Fruit fly (Drosophila melanogaster) whole organism, embryonic: Measurements from ENCODE around the gene Tcs6.

ENCODE experiments used
- B-H2 ChIP-seq: fragments of 200-800 bp; sonication (Bioruptor generic); optimal IDR thresholded peaks from 2 replicates; lab custom pipeline; 2018; ENCODE audit warnings: missing biosample characterization, mild to moderate bottlenecking, missing genetic modification characterization
- CG10267 ChIP-seq: fragments of 200-800 bp; sonication (Bioruptor generic); optimal IDR thresholded peaks from 2 replicates; lab custom pipeline; 2018; ENCODE audit warnings: missing biosample characterization, mild to moderate bottlenecking, missing genetic modification characterization, moderate library complexity
- CG10543 ChIP-seq: fragments of 200-800 bp; sonication (Bioruptor generic); optimal IDR thresholded peaks from 3 replicates; lab custom pipeline; 2017; ENCODE audit warnings: missing biosample characterization, mild to moderate bottlenecking, missing genetic modification characterization, moderate library complexity
- CG11723 ChIP-seq: fragments of 200-800 bp; sonication (Bioruptor generic); optimal IDR thresholded peaks from 2 replicates; lab custom pipeline; 2017; ENCODE audit warnings: missing biosample characterization, mild to moderate bottlenecking, missing genetic modification characterization
- CG12155 ChIP-seq: fragments of 200-800 bp; sonication (Bioruptor generic); optimal IDR thresholded peaks from 3 replicates; lab custom pipeline; 2016; ENCODE audit warnings: missing biosample characterization, missing genetic modification characterization
- CG13123 ChIP-seq: fragments of 200-800 bp; sonication (Bioruptor generic); optimal IDR thresholded peaks from 2 replicates; lab custom pipeline; 2016; ENCODE audit warnings: missing biosample characterization, missing genetic modification characterization
- CG1603 ChIP-seq: fragments of 200-800 bp; sonication (Bioruptor generic); optimal IDR thresholded peaks from 2 replicates; lab custom pipeline; 2019; ENCODE audit warnings: missing biosample characterization, mild to moderate bottlenecking, missing genetic modification characterization, moderate library complexity
- CG17385 ChIP-seq: fragments of 200-800 bp; sonication (Bioruptor generic); optimal IDR thresholded peaks from 3 replicates; lab custom pipeline; 2018; ENCODE audit warnings: missing biosample characterization, mild to moderate bottlenecking, missing genetic modification characterization
- CG17568 ChIP-seq: fragments of 200-800 bp; sonication (Bioruptor generic); optimal IDR thresholded peaks from 2 replicates; lab custom pipeline; 2018; ENCODE audit warnings: missing biosample characterization, mild to moderate bottlenecking, missing genetic modification characterization, moderate library complexity
- CG1832 ChIP-seq: fragments of 200-800 bp; sonication (Bioruptor generic); optimal IDR thresholded peaks from 2 replicates; lab custom pipeline; 2017; ENCODE audit warnings: missing biosample characterization, mild to moderate bottlenecking, missing genetic modification characterization, inconsistent platforms
- CG2712 ChIP-seq: fragments of 200-800 bp; optimal IDR thresholded peaks from 3 replicates; lab custom pipeline; 2019; ENCODE audit warnings: missing biosample characterization, mild to moderate bottlenecking, missing genetic modification characterization, moderate library complexity
- CG30403 ChIP-seq: fragments of 200-800 bp; sonication (Bioruptor generic); optimal IDR thresholded peaks from 3 replicates; lab custom pipeline; 2016; ENCODE audit warnings: missing biosample characterization, missing genetic modification characterization
- CG31388 ChIP-seq: fragments of 200-800 bp; sonication (Bioruptor generic); optimal IDR thresholded peaks from 2 replicates; lab custom pipeline; 2016; ENCODE audit warnings: missing biosample characterization, missing genetic modification characterization
- CG33213 ChIP-seq: fragments of 200-800 bp; sonication (Bioruptor generic); optimal IDR thresholded peaks from 3 replicates; lab custom pipeline; 2016; ENCODE audit warnings: missing biosample characterization, missing genetic modification characterization
- CG34422 ChIP-seq: fragments of 200-800 bp; sonication (Bioruptor generic); IDR thresholded peaks from 3 replicates; pipeline ENCODE4 v1.3.6; 2022; ENCODE audit warnings: missing biosample characterization, missing genetic modification characterization
- CG4617 ChIP-seq: fragments of 200-800 bp; sonication (Bioruptor generic); optimal IDR thresholded peaks from 3 replicates; lab custom pipeline; 2016; ENCODE audit warnings: missing biosample characterization, missing genetic modification characterization, borderline replicate concordance
- CG7372 ChIP-seq: fragments of 200-800 bp; sonication (Bioruptor generic); IDR thresholded peaks from 2 replicates; pipeline ENCODE4 v1.3.6; 2022; ENCODE audit warnings: missing biosample characterization, missing genetic modification characterization
- CG7556 ChIP-seq: fragments of 200-800 bp; sonication (Bioruptor generic); optimal IDR thresholded peaks from 2 replicates; lab custom pipeline; 2017; ENCODE audit warnings: missing biosample characterization, mild to moderate bottlenecking, missing genetic modification characterization
- CG8281 ChIP-seq: fragments of 200-800 bp; sonication (Bioruptor generic); optimal IDR thresholded peaks from 2 replicates; lab custom pipeline; 2018; ENCODE audit warnings: missing biosample characterization, mild to moderate bottlenecking, missing genetic modification characterization, moderate library complexity
- CG8765 ChIP-seq: fragments of 200-800 bp; sonication (Bioruptor generic); IDR thresholded peaks from 2 replicates; pipeline ENCODE4 v1.3.6; 2022; ENCODE audit warnings: missing biosample characterization, missing genetic modification characterization
- CHES-1-like ChIP-seq: fragments of 200-800 bp; sonication (Bioruptor generic); optimal IDR thresholded peaks from 2 replicates; lab custom pipeline; 2016; ENCODE audit warnings: missing biosample characterization, missing genetic modification characterization
- Dp ChIP-seq: fragments of 200-800 bp; sonication (Bioruptor generic); optimal IDR thresholded peaks from 2 replicates; lab custom pipeline; 2018; ENCODE audit warnings: missing biosample characterization, mild to moderate bottlenecking, missing genetic modification characterization, moderate library complexity
- E2f2 ChIP-seq: fragments of 200-800 bp; sonication (Bioruptor generic); IDR thresholded peaks from 2 replicates; pipeline ENCODE4 v1.3.6; 2022; ENCODE audit warnings: missing biosample characterization, missing genetic modification characterization
- Elba2 ChIP-seq: fragments of 200-800 bp; sonication (Bioruptor generic); optimal IDR thresholded peaks from 3 replicates; lab custom pipeline; 2016; ENCODE audit warnings: missing biosample characterization, missing genetic modification characterization
- Ets65A ChIP-seq: fragments of 200-800 bp; sonication (Bioruptor generic); peaks from one replicate; lab custom pipeline; 2016; ENCODE audit warnings: missing biosample characterization, missing genetic modification characterization
- Ets97D ChIP-seq: fragments of 200-800 bp; sonication (Bioruptor generic); optimal IDR thresholded peaks from 3 replicates; lab custom pipeline; 2016; ENCODE audit warnings: missing biosample characterization, missing genetic modification characterization
- HHEX ChIP-seq: fragments of 200-800 bp; sonication (Bioruptor generic); optimal IDR thresholded peaks from 3 replicates; lab custom pipeline; 2017; ENCODE audit warnings: missing biosample characterization, mild to moderate bottlenecking, missing genetic modification characterization, missing genetic modification reagents
- MBD-R2 ChIP-seq: fragments of 200-800 bp; sonication (Bioruptor generic); IDR thresholded peaks from 2 replicates; pipeline ENCODE4 v1.3.6; 2022; ENCODE audit warnings: missing biosample characterization, missing genetic modification characterization
- MESR4 ChIP-seq: fragments of 200-800 bp; sonication (Bioruptor generic); optimal IDR thresholded peaks from 2 replicates; lab custom pipeline; 2018; ENCODE audit warnings: missing biosample characterization, mild to moderate bottlenecking, missing genetic modification characterization, moderate library complexity
- Mes4 ChIP-seq: fragments of 200-800 bp; sonication (Bioruptor generic); optimal IDR thresholded peaks from 2 replicates; lab custom pipeline; 2016; ENCODE audit warnings: missing biosample characterization, missing genetic modification characterization
- Mrtf ChIP-seq: fragments of 200-800 bp; sonication (Bioruptor generic); IDR thresholded peaks from 3 replicates; pipeline ENCODE4 v1.3.6; 2022; ENCODE audit warnings: missing biosample characterization, missing genetic modification characterization
- NFAT ChIP-seq: fragments of 200-800 bp; sonication (Bioruptor generic); IDR thresholded peaks from 2 replicates; pipeline ENCODE4 v1.3.6; 2022; ENCODE audit warnings: missing biosample characterization, missing genetic modification characterization
- Nf-YB ChIP-seq: fragments of 200-800 bp; sonication (Bioruptor generic); optimal IDR thresholded peaks from 3 replicates; lab custom pipeline; 2019; ENCODE audit warnings: missing biosample characterization, mild to moderate bottlenecking, missing genetic modification characterization, moderate library complexity
- Nf-YC ChIP-seq: fragments of 200-800 bp; optimal IDR thresholded peaks from 3 replicates; lab custom pipeline; 2019; ENCODE audit warnings: missing biosample characterization, mild to moderate bottlenecking, missing genetic modification characterization, moderate library complexity
- Poxn ChIP-seq: fragments of 200-800 bp; sonication (Bioruptor generic); IDR thresholded peaks from 2 replicates; pipeline ENCODE4 v1.3.6; 2022; ENCODE audit warnings: missing biosample characterization, missing genetic modification characterization
- Sin3A ChIP-seq: fragments of >200 bp; optimal IDR thresholded peaks from 2 replicates; lab custom pipeline; 2018
- Sox102F ChIP-seq: fragments of 200-800 bp; sonication (Bioruptor generic); optimal IDR thresholded peaks from 2 replicates; lab custom pipeline; 2018; ENCODE audit warnings: missing biosample characterization, mild to moderate bottlenecking, missing genetic modification characterization, moderate library complexity
- Taf1 ChIP-seq: fragments of 200-800 bp; sonication (Bioruptor generic); IDR thresholded peaks from 2 replicates; pipeline ENCODE4 v1.3.6; 2022; ENCODE audit warnings: missing biosample characterization, missing genetic modification characterization
- ash1 ChIP-seq: fragments of 200-800 bp; sonication (Bioruptor generic); optimal IDR thresholded peaks from 2 replicates; lab custom pipeline; 2018; ENCODE audit warnings: missing biosample characterization, mild to moderate bottlenecking, missing genetic modification characterization
- bigmax ChIP-seq: fragments of 200-800 bp; sonication (Bioruptor generic); optimal IDR thresholded peaks from 2 replicates; lab custom pipeline; 2018; ENCODE audit warnings: missing biosample characterization, mild to moderate bottlenecking, missing genetic modification characterization
- crol ChIP-seq: fragments of 200-800 bp; sonication (Bioruptor generic); IDR thresholded peaks from 2 replicates; pipeline ENCODE4 v1.3.6; 2022; ENCODE audit warnings: missing biosample characterization, missing genetic modification characterization
- crp ChIP-seq, 2 experiments: fragments of 200-800 bp; sonication (Bioruptor generic); optimal IDR thresholded peaks; 2 replicates in 1 of 2; 3 replicates in 1 of 2; lab custom pipeline; 2017; ENCODE audit warnings: missing biosample characterization in 2 of 2, missing genetic modification characterization in 2 of 2, mild to moderate bottlenecking in 1 of 2, moderate library complexity in 1 of 2
- lbe ChIP-seq: fragments of 200-800 bp; sonication (Bioruptor generic); optimal IDR thresholded peaks from 2 replicates; lab custom pipeline; 2016; ENCODE audit warnings: missing biosample characterization, mild to moderate bottlenecking, missing genetic modification characterization
- luna ChIP-seq: fragments of 200-800 bp; sonication (Bioruptor generic); optimal IDR thresholded peaks from 2 replicates; lab custom pipeline; 2016; ENCODE audit warnings: missing biosample characterization, missing genetic modification characterization
- pzg ChIP-seq: fragments of 200-800 bp; sonication (Bioruptor generic); optimal IDR thresholded peaks from 3 replicates; lab custom pipeline; 2018; ENCODE audit warnings: missing biosample characterization, mild to moderate bottlenecking, missing genetic modification characterization, moderate library complexity
- ranshi ChIP-seq: fragments of 200-800 bp; sonication (Bioruptor generic); IDR thresholded peaks from 2 replicates; pipeline ENCODE4 v1.3.6; 2022; ENCODE audit warnings: missing biosample characterization, missing genetic modification characterization
- sd ChIP-seq: fragments of 200-800 bp; sonication (Bioruptor generic); optimal IDR thresholded peaks from 3 replicates; lab custom pipeline; 2018; ENCODE audit warnings: missing biosample characterization, mild to moderate bottlenecking, missing genetic modification characterization, moderate library complexity
- sens ChIP-seq: fragments of 200-800 bp; sonication (Bioruptor generic); peaks from one replicate; lab custom pipeline; 2016; ENCODE audit warnings: missing biosample characterization, missing genetic modification characterization
- stwl ChIP-seq: fragments of 200-800 bp; sonication (Bioruptor generic); optimal IDR thresholded peaks from 3 replicates; lab custom pipeline; 2018; ENCODE audit warnings: missing biosample characterization, mild to moderate bottlenecking, missing genetic modification characterization, moderate library complexity
- ttk ChIP-seq: fragments of 200-800 bp; sonication (Bioruptor generic); IDR thresholded peaks from 2 replicates; pipeline ENCODE4 v2.1.2; 2022; ENCODE audit warnings: missing biosample characterization, missing genetic modification characterization
- zen2 ChIP-seq: fragments of 200-800 bp; sonication (Bioruptor generic); IDR thresholded peaks from 3 replicates; pipeline ENCODE4 v1.3.6; 2022; ENCODE audit warnings: missing biosample characterization, missing genetic modification characterization; ENCODE audit not compliant: partially characterized antibody

Tcs6 gene

DNA sequence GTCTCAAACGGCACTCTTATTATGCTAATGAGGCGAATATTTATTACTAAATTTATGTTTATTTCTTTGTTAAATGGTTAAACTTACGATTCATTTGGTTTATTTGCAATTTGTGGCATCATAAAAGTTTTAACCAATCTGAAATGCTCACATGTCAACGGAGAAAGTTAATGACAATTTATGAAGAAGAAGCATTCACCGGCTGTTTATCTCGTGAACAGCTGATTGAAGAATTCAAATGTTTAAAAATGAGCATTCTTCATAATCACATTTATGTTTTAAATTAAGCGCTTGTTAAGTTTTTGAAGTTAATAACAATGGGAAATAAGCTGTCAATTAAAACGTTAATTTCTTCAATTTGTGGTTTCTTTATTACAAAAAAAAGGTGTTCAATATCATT lies at the start of gene Tcs6, which contains the start of gene PIG-P:
Gene Tcs6, minus strand, starts transcription at position 158 of the 400 bp plus-strand sequence.
Gene PIG-P, minus strand, starts transcription at position 158 of the 400 bp plus-strand sequence.
- TF ChIP-seq CG34422 (GFP tag; lab: Robert Waterston, UW): no peak; the same call in 2 of the 3 replicates
- TF ChIP-seq Ets97D (GFP tag; lab: Kevin White, UChicago): peak; percentile 41
- no peak for TF ChIP-seq NFAT (GFP tag; lab: Robert Waterston, UW)
- peak; percentile 56 to 90 for TF ChIP-seq crp (GFP tag; optimal IDR thresholded peaks at IDR 0.05; lab: Kevin White, UChicago)
- peak; percentile 88 for TF ChIP-seq sd
- peak; percentile 28; the same call in 1 of the 2 replicates for TF ChIP-seq MBD-R2 (GFP tag; lab: Robert Waterston, UW)
- peak; percentile 22 for TF ChIP-seq MESR4
- TF ChIP-seq E2f2 (GFP tag; lab: Robert Waterston, UW): peak; percentile 58
- TF ChIP-seq Dp (GFP tag; lab: Kevin White, UChicago): peak; percentile 53
- no peak for TF ChIP-seq CG12155 (GFP tag; lab: Kevin White, UChicago)
- TF ChIP-seq ash1: no peak
- TF ChIP-seq CG2712 (tag; lab: Kevin White, UChicago): no peak
- TF ChIP-seq sens: peak; percentile 26
- peak; percentile 16 for TF ChIP-seq Nf-YC (tag; lab: Kevin White, UChicago)
- no peak for TF ChIP-seq ttk (GFP tag; lab: Robert Waterston, UW)
- no peak for TF ChIP-seq CG30403 (GFP tag; lab: Kevin White, UChicago)
- no peak for TF ChIP-seq CG13123
- peak; percentile 95 for TF ChIP-seq CG17385 (GFP tag; lab: Kevin White, UChicago)
- peak; percentile 5 for TF ChIP-seq CG4617 (GFP tag; lab: Kevin White, UChicago)
- peak; percentile 28 for TF ChIP-seq CG1603 (tag; lab: Kevin White, UChicago)
- TF ChIP-seq CG7556 (GFP tag; lab: Kevin White, UChicago): no peak
- peak; percentile 41 for TF ChIP-seq pzg (GFP tag; lab: Kevin White, UChicago)
- peak; percentile 34 for TF ChIP-seq CG10267 (tag; lab: Kevin White, UChicago)
- peak; percentile 26 for TF ChIP-seq stwl (tag; lab: Kevin White, UChicago)
- TF ChIP-seq luna (GFP tag; lab: Kevin White, UChicago): no peak
- TF ChIP-seq lbe (GFP tag; lab: Kevin White, UChicago): peak; percentile 44
- peak; percentile 4 for TF ChIP-seq Nf-YB
- no peak for TF ChIP-seq B-H2 (GFP tag; lab: Kevin White, UChicago)
- TF ChIP-seq bigmax (GFP tag; lab: Kevin White, UChicago): peak; percentile 22
- no peak for TF ChIP-seq Mrtf (GFP tag; lab: Robert Waterston, UW)
- TF ChIP-seq ranshi: no peak
- no peak for TF ChIP-seq CG31388 (GFP tag; lab: Kevin White, UChicago)
- no peak for TF ChIP-seq Sin3A (lab: Kevin White, UChicago)
- TF ChIP-seq CG33213 (GFP tag; lab: Kevin White, UChicago): no peak
- TF ChIP-seq Mes4 (GFP tag; lab: Kevin White, UChicago): no peak
- TF ChIP-seq Sox102F (GFP tag; lab: Kevin White, UChicago): no peak
- TF ChIP-seq CHES-1-like (GFP tag; lab: Kevin White, UChicago): no peak
- TF ChIP-seq, all 482 proteins: peak for 18

DNA sequence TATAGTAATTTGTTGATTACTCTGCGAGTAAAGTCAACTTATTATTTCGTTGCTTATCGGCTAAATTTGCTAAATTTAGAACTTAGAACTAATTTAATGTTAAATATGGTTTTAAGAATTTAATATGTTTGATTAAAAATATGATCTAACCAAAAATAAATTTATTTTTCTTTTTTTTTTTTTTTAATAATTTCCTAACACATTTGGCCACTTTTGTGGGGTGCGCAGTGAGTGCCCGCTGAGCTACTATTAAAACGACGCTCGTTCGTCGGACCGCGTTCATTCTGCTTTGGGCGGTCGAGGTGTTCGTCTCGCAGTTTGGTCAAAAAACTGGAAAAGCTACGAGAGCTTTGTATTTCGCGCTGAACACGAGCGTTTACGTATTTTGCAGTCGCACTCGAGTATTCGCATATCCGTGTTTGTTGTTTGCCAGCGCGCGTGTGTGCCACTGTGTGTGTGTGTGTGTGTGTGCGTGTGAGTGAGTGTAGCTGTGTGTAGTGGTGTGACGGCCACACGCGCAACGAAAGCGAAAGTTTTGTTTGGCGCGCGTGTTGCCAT lies 48.7 kb upstream of the Tcs6 start, which contains the start of gene Cipc:
Gene Cipc, plus strand, starts transcription at position 274 of the 558 bp plus-strand sequence.
- peak; percentile 33 for TF ChIP-seq CG11723 (GFP tag; lab: Kevin White, UChicago)
- no peak for TF ChIP-seq crol (GFP tag; lab: Robert Waterston, UW)
- TF ChIP-seq zen2: no peak
- TF ChIP-seq HHEX: peak; percentile 79
- TF ChIP-seq Poxn: no peak
- TF ChIP-seq CG17568 (GFP tag; lab: Kevin White, UChicago): peak; percentile 29
- TF ChIP-seq CG7372: 0 out of 2 replicates have a peak, but pooled peaks have one; percentile 34
- peak; percentile 67 for TF ChIP-seq Taf1 (GFP tag; lab: Robert Waterston, UW)
- TF ChIP-seq CG8765 (GFP tag; lab: Robert Waterston, UW): no peak
- no peak for TF ChIP-seq CG1832 (GFP tag; lab: Kevin White, UChicago)
- no peak for TF ChIP-seq Elba2 (GFP tag; lab: Kevin White, UChicago)
- peak; percentile 94 for TF ChIP-seq CG10543 (GFP tag; lab: Kevin White, UChicago)
- TF ChIP-seq Ets65A (GFP tag; lab: Kevin White, UChicago): peak; percentile 94
- TF ChIP-seq CG8281 (tag; lab: Kevin White, UChicago): peak; percentile 3
- peak; percentile 86 for TF ChIP-seq CG7556 (GFP tag; lab: Kevin White, UChicago)
